Fruit fly (Drosophila melanogaster) whole organism, embryonic: ENCODE measurements around the gene CG1785.

Experiments
- CG8478 ChIP-seq: fragments of >200 bp; optimal IDR thresholded peaks from 2 replicates; lab custom pipeline; 2018
- Dfd ChIP-seq, 2 experiments: fragments of >200 bp; optimal IDR thresholded peaks; 2 replicates each; lab custom pipeline; 2017; ENCODE audit warnings: missing biosample characterization in 2 of 2, missing genetic modification characterization in 2 of 2
- az2 ChIP-seq: fragments of 200-800 bp; sonication (Bioruptor generic); optimal IDR thresholded peaks from 3 replicates; lab custom pipeline; 2016; ENCODE audit warnings: missing biosample characterization, missing genetic modification characterization
- gem ChIP-seq: fragments of 200-800 bp; sonication (Bioruptor generic); optimal IDR thresholded peaks from 2 replicates; lab custom pipeline; 2019; ENCODE audit warnings: missing biosample characterization, mild to moderate bottlenecking, missing genetic modification characterization, moderate library complexity
- kay ChIP-seq: fragments of 200-800 bp; sonication (Bioruptor generic); optimal IDR thresholded peaks from 2 replicates; lab custom pipeline; 2016; ENCODE audit warnings: missing biosample characterization, missing genetic modification characterization

DNA sequence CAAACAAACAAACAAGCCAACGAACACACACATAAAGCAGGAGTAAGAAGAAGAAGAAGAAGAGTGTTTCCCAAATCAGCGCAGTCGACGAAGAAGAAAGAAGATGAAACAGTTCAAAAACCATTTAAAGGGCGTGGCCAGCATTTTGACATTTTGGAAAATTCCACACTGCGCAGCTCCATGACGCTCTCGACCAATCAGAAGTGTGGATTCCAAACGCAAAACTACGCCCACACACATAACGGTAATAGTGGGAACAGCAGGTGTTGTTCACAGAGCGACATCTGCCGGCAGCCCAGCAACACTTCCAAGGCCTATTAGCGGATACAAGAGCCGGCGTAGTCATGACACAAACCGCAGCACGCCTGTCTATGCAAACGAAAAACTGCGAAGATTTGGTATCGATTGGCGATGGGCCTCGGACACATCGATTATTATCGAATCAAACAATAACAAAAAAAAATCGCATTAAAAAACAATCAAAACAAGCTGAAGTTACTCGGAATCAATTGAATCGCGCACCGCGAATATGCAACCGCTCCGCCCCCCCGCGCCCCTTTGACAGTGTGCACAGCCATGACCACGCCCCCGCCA is 38.0 kb upstream of the CG1785 start, which contains the start of gene Rubicon:
- no peak for TF ChIP-seq kay (GFP tag; lab: Kevin White, UChicago)
- TF ChIP-seq Dfd (GFP tag; optimal IDR thresholded peaks at IDR 0.05; lab: Kevin White, UChicago) = no peak
- peak; percentile 14 for TF ChIP-seq az2 (GFP tag; lab: Kevin White, UChicago)
- TF ChIP-seq CG8478 (lab: Kevin White, UChicago) = no peak
- TF ChIP-seq gem = peak; percentile 15
